Worm (Caenorhabditis elegans) whole organism, late embryonic: ENCODE data around the gene K09E9.4.

ENCODE experiments used
- ama-1 ChIP-seq: fragments of 150-350 bp; optimal IDR thresholded peaks from 2 replicates; lab custom pipeline; 2014
- ceh-31 ChIP-seq: sonication (generic microtip); optimal IDR thresholded peaks from 2 replicates; lab custom pipeline; 2016; ENCODE audit warnings: missing genetic modification characterization, missing compliant biosample characterization
- ceh-34 ChIP-seq: sonication (generic microtip); optimal IDR thresholded peaks from 2 replicates; lab custom pipeline; 2016; ENCODE audit warnings: mild to moderate bottlenecking, missing genetic modification characterization, missing compliant biosample characterization
- elt-2 ChIP-seq: sonication (generic microtip); optimal IDR thresholded peaks from 2 replicates; lab custom pipeline; 2016; ENCODE audit warnings: missing genetic modification reagents, missing genetic modification characterization, missing compliant biosample characterization
- fkh-6 ChIP-seq: sonication (generic microtip); optimal IDR thresholded peaks from 2 replicates; lab custom pipeline; 2016; ENCODE audit warnings: missing genetic modification characterization, missing compliant biosample characterization
- hlh-13 ChIP-seq: fragments of 200-800 bp; sonication (Bioruptor generic); optimal IDR thresholded peaks from 2 replicates; lab custom pipeline; 2018; ENCODE audit warnings: mild to moderate bottlenecking, missing genetic modification characterization, missing compliant biosample characterization
- lin-11 ChIP-seq: fragments of 200-800 bp; sonication (Bioruptor generic); optimal IDR thresholded peaks from 2 replicates; lab custom pipeline; 2018; ENCODE audit warnings: mild to moderate bottlenecking, missing genetic modification characterization, missing compliant biosample characterization
- nfya-1 ChIP-seq: sonication (generic microtip); optimal IDR thresholded peaks from 2 replicates; lab custom pipeline; 2017; ENCODE audit warnings: missing genetic modification characterization, mild to moderate bottlenecking, missing compliant biosample characterization, antibody characterized with exemption, moderate library complexity
- pqm-1 ChIP-seq: sonication (generic microtip); optimal IDR thresholded peaks from 2 replicates; lab custom pipeline; 2016; ENCODE audit warnings: missing genetic modification characterization, missing compliant biosample characterization
- tbx-7 ChIP-seq: sonication (generic microtip); optimal IDR thresholded peaks from 2 replicates; lab custom pipeline; 2016; ENCODE audit warnings: missing genotype, missing genetic modification characterization, missing compliant biosample characterization
- ttx-3 ChIP-seq: sonication (generic microtip); optimal IDR thresholded peaks from 2 replicates; lab custom pipeline; 2016; ENCODE audit warnings: missing genetic modification reagents, missing genetic modification characterization, missing compliant biosample characterization
- unc-86 ChIP-seq: sonication (generic microtip); optimal IDR thresholded peaks from 2 replicates; lab custom pipeline; 2016; ENCODE audit warnings: missing genetic modification characterization, missing compliant biosample characterization

ce11 chrX:15668053-15668599 lies 37.9 kb upstream of the K09E9.4 start:
- no peak for TF ChIP-seq unc-86
- TF ChIP-seq ttx-3 (tag; lab: Kevin White, UChicago) = no peak
- TF ChIP-seq ceh-34 (tag; lab: Kevin White, UChicago) = no peak
- TF ChIP-seq ceh-31 = no peak
- TF ChIP-seq lin-11 (tag; lab: Kevin White, UChicago) = no peak
- TF ChIP-seq pqm-1 (tag; lab: Kevin White, UChicago) = no peak
- no peak for TF ChIP-seq nfya-1
- no peak for TF ChIP-seq ama-1 (lab: Kevin White, UChicago)
- no peak for TF ChIP-seq elt-2 (tag; lab: Kevin White, UChicago)
- TF ChIP-seq tbx-7 = no peak
- TF ChIP-seq hlh-13 = no peak
- TF ChIP-seq fkh-6 = no peak
